Worm (Caenorhabditis elegans) whole organism, midembryonic: ENCODE measurements around the gene W03G11.3.

Source experiments
- T22C8.4 ChIP-seq: fragments of 200-800 bp; sonication (Bioruptor generic); IDR thresholded peaks from 2 replicates; pipeline ENCODE4 v1.3.6; 2022; ENCODE audit warnings: missing genetic modification characterization, missing compliant biosample characterization
- cog-1 ChIP-seq: sonication (generic microtip); optimal IDR thresholded peaks from 2 replicates; lab custom pipeline; 2016; ENCODE audit warnings: missing genetic modification characterization, missing compliant biosample characterization
- flt-1 ChIP-seq: fragments of 200-800 bp; sonication (Bioruptor generic); IDR thresholded peaks from 2 replicates; pipeline ENCODE4 v1.3.6; 2022; ENCODE audit warnings: missing genetic modification characterization, missing compliant biosample characterization
- klf-2 ChIP-seq: fragments of 200-800 bp; sonication (Bioruptor generic); conservative IDR thresholded peaks from 2 replicates; pipeline ENCODE4 v1.3.6; 2022; ENCODE audit warnings: missing genetic modification reagents, missing genetic modification characterization, missing compliant biosample characterization
- med-1 ChIP-seq: sonication (generic microtip); optimal IDR thresholded peaks from 2 replicates; lab custom pipeline; 2017; ENCODE audit warnings: missing genetic modification characterization, mild to moderate bottlenecking, missing compliant biosample characterization, antibody characterized with exemption, missing genetic modification reagents; ENCODE audit not compliant: insufficient read depth
- ref-1 ChIP-seq: fragments of 200-800 bp; sonication (Bioruptor generic); conservative IDR thresholded peaks from 2 replicates; pipeline ENCODE4 v1.3.6; 2022; ENCODE audit warnings: missing genetic modification reagents, missing genetic modification characterization, missing compliant biosample characterization
- tab-1 ChIP-seq: fragments of 200-800 bp; sonication (Bioruptor generic); IDR thresholded peaks from 2 replicates; pipeline ENCODE4 v1.3.6; 2022; ENCODE audit warnings: missing genetic modification characterization, missing compliant biosample characterization
- ztf-23 ChIP-seq: fragments of 200-800 bp; sonication (Bioruptor generic); IDR thresholded peaks from 2 replicates; pipeline ENCODE4 v1.3.6; 2022; ENCODE audit warnings: missing genetic modification reagents, missing genetic modification characterization, missing compliant biosample characterization
- ztf-29 ChIP-seq: fragments of 200-800 bp; sonication (Bioruptor generic); IDR thresholded peaks from 2 replicates; pipeline ENCODE4 v1.3.6; 2022; ENCODE audit warnings: missing genetic modification reagents, missing genetic modification characterization, missing compliant biosample characterization

W03G11.3 gene

DNA sequence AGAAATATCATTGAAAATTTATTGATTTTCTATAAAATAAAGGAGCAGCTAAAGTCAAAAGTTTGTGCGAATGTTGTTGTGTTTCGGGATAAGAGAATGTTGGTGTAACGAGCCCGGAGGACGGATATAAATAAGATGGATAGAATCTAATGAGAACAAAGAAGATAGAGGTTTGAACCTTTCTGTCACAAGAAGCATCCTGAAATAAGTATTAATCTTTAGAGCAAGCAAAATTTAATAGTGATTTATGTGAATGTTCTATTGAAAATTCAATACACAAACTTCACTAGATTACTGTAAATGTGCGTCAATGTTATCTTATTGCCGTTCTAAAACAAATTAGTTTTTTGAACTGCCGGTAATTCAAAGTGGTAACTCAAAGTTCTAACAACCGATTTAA lies at the start of gene W03G11.3:
TSS of gene W03G11.3 (minus strand) at position 101 of the 400 bp plus-strand sequence.
- TF ChIP-seq flt-1 (GFP tag; lab: Robert Waterston, UW) = no peak
- no peak for TF ChIP-seq ref-1 (GFP tag; lab: Robert Waterston, UW)
- TF ChIP-seq ztf-29 (GFP tag; lab: Robert Waterston, UW) = no peak

- TF ChIP-seq ref-1 (GFP tag; lab: Robert Waterston, UW) (no peak), cog-1 (no peak), ztf-23 (GFP tag; lab: Robert Waterston, UW) (no peak), tab-1 (no peak), ztf-29 (GFP tag; lab: Robert Waterston, UW) (no peak), klf-2 (GFP tag; lab: Robert Waterston, UW) (no peak), T22C8.4 (no peak), med-1 (GFP tag; lab: Kevin White, UChicago) (no peak)
Observed at ce11 chrX:12149638-12150137, 46.1 kb upstream of the W03G11.3 start, which contains the start of gene znf-474. znf-474 (plus strand) TSS chrX:12149924.

- no peak for TF ChIP-seq T22C8.4
- TF ChIP-seq ref-1 (GFP tag; lab: Robert Waterston, UW) = no peak
- no peak for TF ChIP-seq cog-1
- no peak for TF ChIP-seq med-1 (GFP tag; lab: Kevin White, UChicago)
- no peak for TF ChIP-seq ztf-23 (GFP tag; lab: Robert Waterston, UW)
- no peak for TF ChIP-seq klf-2 (GFP tag; lab: Robert Waterston, UW)
- no peak for TF ChIP-seq ztf-29 (GFP tag; lab: Robert Waterston, UW)
- no peak for TF ChIP-seq tab-1
- TF ChIP-seq flt-1 (GFP tag; lab: Robert Waterston, UW) = no peak
Observed at ce11 chrX:12146453-12147085, 43.0 kb upstream of the W03G11.3 start, which contains the start of gene pycr-1. pycr-1 (plus strand) TSS chrX:12146832.

ce11 chrX:12145919-12146318 lies 42.3 kb upstream of the W03G11.3 start:
- TF ChIP-seq ref-1 (GFP tag; lab: Robert Waterston, UW) = no peak
- no peak for TF ChIP-seq tab-1
- TF ChIP-seq flt-1 (GFP tag; lab: Robert Waterston, UW) = no peak

DNA sequence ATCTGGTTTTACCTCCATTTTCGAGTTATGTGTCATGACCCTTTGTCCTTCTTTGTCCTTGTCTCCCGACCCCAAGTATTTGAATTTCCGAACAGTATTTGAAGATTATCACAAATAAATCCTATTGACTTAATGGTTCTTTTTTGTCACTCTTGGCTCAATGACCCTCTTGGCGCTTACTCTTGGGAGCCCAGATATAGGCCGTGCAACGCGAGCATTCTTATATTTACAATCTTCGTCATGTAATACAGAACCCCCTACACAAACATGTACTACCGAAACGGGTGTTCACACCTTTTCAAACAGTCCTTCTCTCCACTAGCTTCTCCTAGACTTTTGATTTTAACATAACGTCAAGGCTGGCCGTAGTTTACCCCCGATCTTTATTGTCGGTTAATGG lies 40.1 kb upstream of the W03G11.3 start, which contains the start of gene M153.5:
TSS of gene M153.5 (plus strand) at position 301 of the 400 bp plus-strand sequence.
- TF ChIP-seq tab-1 = no peak
- TF ChIP-seq klf-2 (GFP tag; lab: Robert Waterston, UW) = no peak
- TF ChIP-seq med-1 (GFP tag; lab: Kevin White, UChicago) = no peak
- no peak for TF ChIP-seq ref-1 (GFP tag; lab: Robert Waterston, UW)
- no peak for TF ChIP-seq flt-1 (GFP tag; lab: Robert Waterston, UW)
- no peak for TF ChIP-seq T22C8.4
- TF ChIP-seq ztf-29 (GFP tag; lab: Robert Waterston, UW) = no peak
- TF ChIP-seq ztf-23 (GFP tag; lab: Robert Waterston, UW) = no peak
- no peak for TF ChIP-seq cog-1

- TF ChIP-seq klf-2 (GFP tag; lab: Robert Waterston, UW) (no peak), cog-1 (no peak), ref-1 (GFP tag; lab: Robert Waterston, UW) (0 out of 2 replicates have a peak, but pooled peaks have one; percentile 26), ztf-29 (GFP tag; lab: Robert Waterston, UW) (no peak), tab-1 (no peak), med-1 (GFP tag; lab: Kevin White, UChicago) (no peak)
Observed at ce11 chrX:12142569-12142968, 39.0 kb upstream of the W03G11.3 start, which contains the start of gene M153.3. M153.3 (plus strand) TSS chrX:12142869.

DNA sequence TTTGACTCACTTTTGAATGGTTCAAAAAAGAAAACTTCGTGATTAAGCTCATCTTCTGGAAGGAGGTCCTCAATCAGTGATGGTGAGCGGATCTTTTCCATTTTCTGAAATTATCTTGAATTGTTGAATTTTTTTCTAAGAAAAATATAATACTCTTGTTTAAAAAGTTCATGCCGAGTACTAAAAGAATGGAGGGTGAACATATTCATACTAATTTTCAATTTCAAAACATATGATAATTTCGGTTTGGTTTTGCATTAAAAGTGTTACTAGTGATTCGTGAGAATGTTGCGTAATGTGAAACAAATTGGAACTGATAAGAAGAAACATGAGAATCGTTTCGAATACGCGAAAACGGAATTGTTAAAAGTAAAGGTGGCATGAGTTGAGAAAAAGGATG lies 37.4 kb upstream of the W03G11.3 start, which contains the start of gene lyst-1:
TSS of gene lyst-1 (minus strand) at position 101 of the 400 bp plus-strand sequence.
- no peak for TF ChIP-seq med-1 (GFP tag; lab: Kevin White, UChicago)
- no peak for TF ChIP-seq cog-1
- no peak for TF ChIP-seq ref-1 (GFP tag; lab: Robert Waterston, UW)
- TF ChIP-seq ztf-23 (GFP tag; lab: Robert Waterston, UW) = no peak
- TF ChIP-seq tab-1 = no peak

ce11 chrX:12125308-12125707 lies 21.7 kb upstream of the W03G11.3 start, which contains the start of gene lgc-18:
lgc-18 (plus strand) TSS chrX:12125608.
- no peak for TF ChIP-seq ref-1 (GFP tag; lab: Robert Waterston, UW)
- TF ChIP-seq klf-2 (GFP tag; lab: Robert Waterston, UW) = no peak
- no peak for TF ChIP-seq T22C8.4
- no peak for TF ChIP-seq ztf-23 (GFP tag; lab: Robert Waterston, UW)
- no peak for TF ChIP-seq cog-1
- TF ChIP-seq tab-1 = no peak
- no peak for TF ChIP-seq flt-1 (GFP tag; lab: Robert Waterston, UW)
- TF ChIP-seq med-1 (GFP tag; lab: Kevin White, UChicago) = no peak
- no peak for TF ChIP-seq ztf-29 (GFP tag; lab: Robert Waterston, UW)

DNA sequence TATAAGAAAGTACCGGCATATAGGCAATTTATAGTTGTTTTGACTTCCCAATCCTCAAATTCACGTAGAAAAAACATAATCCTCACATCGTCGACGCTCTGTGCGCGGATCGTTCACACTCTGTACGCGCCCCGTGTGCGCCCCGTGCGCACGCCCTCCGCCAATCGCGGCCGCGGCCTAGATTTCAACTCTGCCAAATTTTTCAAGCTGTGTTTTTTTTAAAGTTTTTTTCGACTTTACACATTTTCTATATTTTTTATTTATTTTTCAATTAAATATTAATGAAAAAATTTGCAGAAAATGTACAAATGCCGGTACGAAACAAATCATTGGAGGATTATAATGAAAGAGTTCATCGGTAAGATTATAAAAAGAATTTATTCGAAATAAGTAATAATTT lies 19.5 kb upstream of the W03G11.3 start, which contains the start of gene T01H10.11:
TSS of gene T01H10.11 (plus strand) at position 301 of the 400 bp plus-strand sequence.
- TF ChIP-seq ztf-23 (GFP tag; lab: Robert Waterston, UW) (no peak), med-1 (GFP tag; lab: Kevin White, UChicago) (no peak)

DNA sequence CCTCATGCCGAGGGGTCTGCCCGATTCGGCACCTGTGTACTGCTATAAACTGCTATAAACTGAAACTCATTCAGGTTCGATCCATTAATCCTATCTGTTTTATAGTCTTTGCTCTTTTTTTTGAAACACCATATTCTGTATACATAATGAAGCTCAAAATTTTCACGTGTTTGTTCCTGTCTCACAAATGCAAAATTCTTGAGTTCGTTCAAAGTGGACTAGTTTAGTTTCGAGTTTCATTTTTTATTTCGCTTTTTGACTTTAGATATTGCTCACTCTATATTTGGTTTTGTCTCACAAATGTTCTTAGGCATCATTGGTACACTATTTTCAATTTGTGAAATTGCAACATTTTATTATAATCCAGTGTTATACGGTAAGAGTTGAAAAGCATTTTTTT lies 17.7 kb upstream of the W03G11.3 start, which contains the start of gene lgc-17:
TSS of gene lgc-17 (plus strand) at position 301 of the 400 bp plus-strand sequence.
- TF ChIP-seq T22C8.4 (no peak), ref-1 (GFP tag; lab: Robert Waterston, UW) (no peak), flt-1 (GFP tag; lab: Robert Waterston, UW) (no peak), tab-1 (no peak), ztf-23 (GFP tag; lab: Robert Waterston, UW) (no peak), ztf-29 (GFP tag; lab: Robert Waterston, UW) (no peak), med-1 (GFP tag; lab: Kevin White, UChicago) (no peak), klf-2 (GFP tag; lab: Robert Waterston, UW) (no peak), cog-1 (no peak)
